Worm (Caenorhabditis elegans) whole organism, early embryonic: Measurements from ENCODE around the gene oac-7.

Experiments used
- B0310.2 ChIP-seq: sonication (generic microtip); optimal IDR thresholded peaks from 2 replicates; lab custom pipeline; 2016; ENCODE audit warnings: mild to moderate bottlenecking, missing genetic modification characterization, missing compliant biosample characterization
- F13C5.2 ChIP-seq: sonication (generic microtip); optimal IDR thresholded peaks from 2 replicates; lab custom pipeline; 2017; ENCODE audit warnings: mild to moderate bottlenecking, missing genetic modification characterization, inconsistent platforms, missing compliant biosample characterization
- aly-1 ChIP-seq: sonication (generic microtip); optimal IDR thresholded peaks from 2 replicates; lab custom pipeline; 2016; ENCODE audit warnings: missing genetic modification characterization, missing compliant biosample characterization
- ama-1 ChIP-seq: fragments of 150-350 bp; optimal IDR thresholded peaks from 2 replicates; lab custom pipeline; 2014
- ceh-13 ChIP-seq: fragments of 200-800 bp; sonication (Bioruptor generic); optimal IDR thresholded peaks from 2 replicates; lab custom pipeline; 2018; ENCODE audit warnings: mild to moderate bottlenecking, missing genetic modification characterization, missing compliant biosample characterization
- ceh-36 ChIP-seq: sonication (generic microtip); optimal IDR thresholded peaks from 2 replicates; lab custom pipeline; 2016; ENCODE audit warnings: missing genetic modification characterization, inconsistent platforms, missing compliant biosample characterization
- ets-7 ChIP-seq: sonication (generic microtip); optimal IDR thresholded peaks from 2 replicates; lab custom pipeline; 2016; ENCODE audit warnings: missing genotype, missing genetic modification characterization, missing compliant biosample characterization
- flt-1 ChIP-seq: fragments of 200-800 bp; sonication (Bioruptor generic); IDR thresholded peaks from 2 replicates; pipeline ENCODE4 v1.3.6; 2022; ENCODE audit warnings: missing genetic modification characterization, missing compliant biosample characterization
- hmbx-1 ChIP-seq: sonication (generic microtip); optimal IDR thresholded peaks from 2 replicates; lab custom pipeline; 2016; ENCODE audit warnings: mild to moderate bottlenecking, missing genetic modification characterization, missing compliant biosample characterization
- hmg-4 ChIP-seq: fragments of 200-800 bp; sonication (Bioruptor generic); optimal IDR thresholded peaks from 2 replicates; lab custom pipeline; 2018; ENCODE audit warnings: mild to moderate bottlenecking, missing genetic modification characterization, missing compliant biosample characterization
- hnd-1 ChIP-seq: sonication (generic microtip); optimal IDR thresholded peaks from 2 replicates; lab custom pipeline; 2016; ENCODE audit warnings: missing genetic modification characterization, missing compliant biosample characterization
- pes-1 ChIP-seq: fragments of 200-800 bp; sonication (Bioruptor generic); IDR thresholded peaks from 2 replicates; pipeline ENCODE4 v1.3.6; 2022; ENCODE audit warnings: missing genetic modification reagents, missing genetic modification characterization, missing compliant biosample characterization
- scrt-1 ChIP-seq: fragments of 200-800 bp; sonication (Bioruptor generic); IDR thresholded peaks from 2 replicates; pipeline ENCODE4 v1.3.6; 2022; ENCODE audit warnings: missing genetic modification characterization, missing compliant biosample characterization
- sea-1 ChIP-seq: fragments of 200-800 bp; sonication (Bioruptor generic); conservative IDR thresholded peaks from 2 replicates; pipeline ENCODE4 v1.3.6; 2022; ENCODE audit warnings: missing genetic modification characterization, missing compliant biosample characterization
- tbx-11 ChIP-seq: fragments of 200-800 bp; sonication (Bioruptor generic); IDR thresholded peaks from 2 replicates; pipeline ENCODE4 v1.3.6; 2022; ENCODE audit warnings: missing genetic modification characterization, missing compliant biosample characterization
- tbx-37 ChIP-seq: fragments of 200-800 bp; sonication (Bioruptor generic); conservative IDR thresholded peaks from 2 replicates; pipeline ENCODE4 v1.3.6; 2022; ENCODE audit warnings: missing genetic modification reagents, missing genetic modification characterization, missing compliant biosample characterization
- tra-4 ChIP-seq: sonication (generic microtip); optimal IDR thresholded peaks from 2 replicates; lab custom pipeline; 2017; ENCODE audit warnings: missing genetic modification characterization, missing compliant biosample characterization

oac-7 gene

DNA sequence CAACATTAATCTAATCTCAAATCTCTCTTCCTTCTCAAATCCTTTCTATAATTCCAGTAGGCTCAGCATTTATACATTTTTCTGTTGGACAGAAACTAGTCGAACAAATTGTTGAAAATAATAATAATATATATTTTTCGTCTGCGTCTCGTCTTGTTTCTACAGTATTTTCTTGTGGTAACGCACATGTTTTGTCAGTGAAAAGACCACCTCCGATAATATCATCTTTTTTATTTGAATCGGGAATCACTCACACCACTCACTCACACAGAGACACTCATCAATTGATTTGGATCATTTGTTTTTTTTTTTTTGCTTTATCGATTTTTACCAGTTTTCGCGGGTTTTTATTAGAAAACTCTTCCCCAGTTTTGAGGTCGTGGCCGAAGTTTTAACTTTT, 45.1 kb downstream of the oac-7 start:
- TF ChIP-seq hmbx-1 (no peak), pes-1 (no peak; the same call in 1 of the 2 replicates), ets-7 (tag; lab: Kevin White, UChicago) (no peak), tra-4 (tag; lab: Kevin White, UChicago) (no peak), hnd-1 (tag; lab: Kevin White, UChicago) (no peak), ceh-36 (tag; lab: Kevin White, UChicago) (no peak), scrt-1 (no peak)

DNA sequence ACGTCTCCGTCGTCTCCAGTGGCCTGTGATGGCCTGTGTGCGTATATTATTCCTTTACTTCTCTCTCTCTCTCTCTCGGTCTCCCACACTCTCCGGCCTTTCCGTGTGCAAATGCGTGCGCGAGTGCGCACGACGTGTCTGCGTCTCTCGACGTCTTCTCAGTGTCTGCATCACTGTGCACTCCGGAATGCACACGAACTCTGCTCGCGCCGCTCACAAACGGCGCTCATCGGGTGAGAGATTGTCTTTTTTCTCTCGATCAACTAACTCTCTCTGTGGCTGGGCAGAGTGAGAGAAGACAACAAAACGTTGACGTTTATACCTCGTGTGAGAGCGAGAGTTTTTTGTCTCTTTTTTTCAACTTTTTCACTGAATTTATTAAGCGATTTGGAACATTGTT, 46.3 kb downstream of the oac-7 start:
- TF ChIP-seq hmg-4 (GFP tag; lab: Kevin White, UChicago) (peak; percentile 66), F13C5.2 (peak; percentile 43), flt-1 (no peak), scrt-1 (no peak)

DNA sequence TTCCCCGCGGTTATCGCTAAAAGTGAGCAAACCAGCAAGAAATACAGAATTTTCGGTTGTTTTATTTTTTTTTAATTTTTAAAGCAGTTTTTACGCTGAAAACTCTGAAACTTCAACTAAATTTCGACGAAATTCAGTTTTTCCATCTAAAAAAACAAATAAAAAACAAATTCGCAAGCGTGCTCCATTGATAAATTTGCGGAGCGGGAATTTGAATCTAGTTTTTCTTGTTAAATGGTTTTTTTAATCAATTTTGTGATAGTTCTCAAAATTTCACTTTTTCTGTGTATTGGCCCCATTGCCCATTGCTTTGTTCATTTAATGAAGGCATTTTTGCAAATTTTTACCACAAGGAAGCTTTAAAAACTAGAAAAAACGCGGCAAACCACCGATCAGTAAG, 47.2 kb downstream of the oac-7 start:
- TF ChIP-seq aly-1 (tag; lab: Kevin White, UChicago): no peak
- no peak for TF ChIP-seq tra-4 (tag; lab: Kevin White, UChicago)
- TF ChIP-seq ama-1 (lab: Kevin White, UChicago): no peak
- TF ChIP-seq sea-1: no peak
- TF ChIP-seq tbx-37 (GFP tag; lab: Robert Waterston, UW): no peak
- TF ChIP-seq ceh-36 (tag; lab: Kevin White, UChicago): no peak
- no peak for TF ChIP-seq scrt-1
- TF ChIP-seq pes-1: no peak
- TF ChIP-seq F13C5.2: no peak

DNA sequence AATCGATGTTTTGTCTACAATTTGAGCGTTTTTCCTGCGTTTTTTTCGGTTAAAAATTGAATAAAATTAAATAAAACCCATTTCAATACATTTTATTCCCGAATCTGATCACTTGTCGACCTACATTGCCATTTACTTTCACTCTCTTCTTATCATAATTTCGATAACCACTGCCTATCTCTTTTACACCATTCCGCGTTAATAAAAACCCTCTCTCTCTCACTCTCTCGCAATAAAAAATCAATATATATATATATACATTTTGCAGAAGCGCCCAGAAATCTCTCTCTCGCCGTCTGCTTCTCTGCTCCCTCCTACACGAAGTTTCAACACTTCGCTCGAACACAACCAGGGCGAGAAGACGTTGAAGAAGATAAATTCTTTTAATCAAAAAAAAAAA, 47.6 kb downstream of the oac-7 start, which contains the start of gene pptr-1:
Gene pptr-1 (plus strand): TSS at position 269 of the 400 bp plus-strand sequence.
- TF ChIP-seq hmbx-1 (no peak), ceh-13 (GFP tag; lab: Kevin White, UChicago) (no peak), scrt-1 (no peak), tbx-37 (GFP tag; lab: Robert Waterston, UW) (no peak), tbx-11 (GFP tag; lab: Robert Waterston, UW) (no peak), ceh-36 (tag; lab: Kevin White, UChicago) (no peak), F13C5.2 (no peak), hnd-1 (tag; lab: Kevin White, UChicago) (no peak), ama-1 (lab: Kevin White, UChicago) (no peak), sea-1 (no peak), B0310.2 (tag; lab: Kevin White, UChicago) (no peak), aly-1 (tag; lab: Kevin White, UChicago) (no peak), tra-4 (tag; lab: Kevin White, UChicago) (no peak), hmg-4 (GFP tag; lab: Kevin White, UChicago) (no peak), flt-1 (no peak), ets-7 (tag; lab: Kevin White, UChicago) (no peak), pes-1 (no peak)

DNA sequence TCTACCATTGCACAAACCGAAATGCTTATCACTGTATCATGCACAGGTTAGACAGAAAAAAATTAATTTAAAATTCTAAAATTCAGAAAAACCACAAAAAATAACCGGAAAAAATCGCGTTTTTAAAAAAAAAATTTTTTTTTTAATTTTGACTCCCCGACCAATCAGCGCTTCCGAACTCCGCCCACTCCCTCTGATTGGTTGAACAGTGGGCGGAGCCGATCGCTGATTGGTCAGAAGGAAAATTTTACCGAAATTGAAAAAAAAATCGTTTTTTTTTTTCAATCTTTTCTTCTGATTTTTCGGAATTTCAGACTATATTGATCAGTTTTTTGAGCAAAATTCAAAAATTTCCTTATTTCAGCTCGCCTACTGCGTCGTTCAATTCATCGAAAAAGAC, 51.7 kb downstream of the oac-7 start:
- TF ChIP-seq F13C5.2 (no peak), ama-1 (lab: Kevin White, UChicago) (no peak), sea-1 (no peak), tbx-11 (GFP tag; lab: Robert Waterston, UW) (no peak), ceh-36 (tag; lab: Kevin White, UChicago) (no peak), flt-1 (no peak), ceh-13 (GFP tag; lab: Kevin White, UChicago) (no peak), B0310.2 (tag; lab: Kevin White, UChicago) (no peak), tbx-37 (GFP tag; lab: Robert Waterston, UW) (no peak), hmg-4 (GFP tag; lab: Kevin White, UChicago) (no peak), scrt-1 (no peak), pes-1 (no peak), aly-1 (tag; lab: Kevin White, UChicago) (no peak), ets-7 (tag; lab: Kevin White, UChicago) (no peak), hmbx-1 (no peak), hnd-1 (tag; lab: Kevin White, UChicago) (no peak), tra-4 (tag; lab: Kevin White, UChicago) (no peak)
